Worm (Caenorhabditis elegans): ENCODE measurements around the gene ZC204.17.
"Not testable (repeated sequence)": the region's sequence is repeated elsewhere in the genome, so short reads cannot be mapped to it uniquely, and the experiment has no call there.

Gene ZC204.17

DNA sequence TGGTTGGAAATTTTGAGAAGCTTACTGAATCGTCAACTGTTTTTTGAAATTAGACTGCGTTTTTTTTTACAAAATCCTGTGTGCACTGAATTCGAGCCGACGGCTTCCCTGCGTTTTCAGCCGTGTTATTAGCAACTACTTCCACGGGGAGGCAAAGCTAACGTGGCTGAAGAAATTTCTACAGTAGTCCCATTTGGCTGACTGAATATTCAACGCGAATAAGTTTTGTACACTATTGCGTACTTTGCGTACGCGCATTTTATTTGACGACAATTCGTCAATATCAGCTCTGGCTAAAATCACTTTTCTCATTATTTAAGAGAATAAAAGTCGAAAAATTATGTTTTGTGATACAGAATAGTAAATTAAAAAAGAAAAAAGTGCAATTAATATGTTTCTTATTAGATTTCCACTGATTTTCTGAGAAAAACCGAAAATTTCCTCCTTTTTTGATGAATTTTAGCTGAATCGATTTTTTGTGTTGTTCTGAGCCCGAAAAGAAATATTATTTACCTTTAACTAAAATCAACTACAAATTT is 15.3 kb upstream of the ZC204.17 start:
- TF ChIP-seq T26A8.4 (GFP tag; IDR thresholded peaks at IDR 0.05) (0 out of 2 replicates have a peak, but pooled peaks have one; percentile 43), hmg-1.1 (GFP tag; IDR thresholded peaks at IDR 0.05) (peak; percentile 49), Y48G9A.11 (GFP tag; IDR thresholded peaks at IDR 0.05) (peak; percentile 72), mes-2 (tag; optimal IDR thresholded peaks at IDR 0.05; ENCODE audit: poor library complexity, severe bottlenecking) (peak; percentile 26), D1046.2 (GFP tag; IDR thresholded peaks at IDR 0.05) (0 out of 2 replicates have a peak, but pooled peaks have one; percentile 24), dmd-6 (GFP tag; IDR thresholded peaks at IDR 0.05) (peak; percentile 23; the same call in 1 of the 2 replicates), duxl-1 (tag; optimal IDR thresholded peaks at IDR 0.05; ENCODE audit: poor library complexity) (peak; percentile 51), tra-1 (GFP tag; IDR thresholded peaks at IDR 0.05) (0 out of 2 replicates have a peak, but pooled peaks have one; percentile 16)

DNA sequence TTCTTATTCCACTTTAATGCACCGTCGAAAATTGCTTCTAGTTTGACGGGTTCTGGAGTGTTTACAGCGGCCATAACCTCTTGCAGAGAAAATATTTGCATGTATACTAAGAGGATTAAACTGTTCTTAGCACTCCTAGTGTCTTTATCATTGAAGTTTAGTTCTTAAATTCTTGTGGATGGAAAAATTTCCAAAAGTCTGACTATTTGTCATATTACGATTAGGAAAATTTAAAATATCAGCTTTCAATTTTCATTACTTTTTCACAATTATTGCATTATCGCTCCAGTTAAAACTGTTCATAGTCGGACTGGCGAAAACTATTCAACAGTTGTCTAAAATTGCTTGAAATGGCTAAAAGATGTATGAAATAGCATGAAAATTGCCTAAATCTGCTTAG is 14.8 kb upstream of the ZC204.17 start, which contains the start of gene ZC204.13:
TSS of gene ZC204.13 (minus strand) at position 101 of the 400 bp plus-strand sequence.
- TF ChIP-seq zag-1, ceh-28, hif-1 (tag; optimal IDR thresholded peaks at IDR 0.05): not testable (repeated sequence)

DNA sequence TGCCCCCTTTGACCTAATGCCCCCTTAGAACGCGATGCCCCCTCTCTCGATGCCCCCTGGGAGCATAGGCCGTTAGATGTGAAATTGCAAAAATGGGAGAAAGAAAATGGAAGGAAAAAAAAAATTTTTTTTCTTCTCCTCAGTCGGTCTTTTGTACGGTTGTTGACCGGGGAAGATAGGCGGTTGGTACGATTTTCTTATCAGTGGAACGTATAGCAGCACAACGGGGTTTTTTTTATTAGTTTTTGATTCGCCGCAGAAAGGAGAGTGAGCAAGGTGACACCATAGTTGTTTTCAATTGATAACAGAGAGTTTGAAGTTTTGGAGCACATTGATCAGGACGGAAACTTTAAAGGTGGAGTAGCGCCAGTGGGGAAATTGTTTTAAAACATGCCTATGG is 13.6 kb upstream of the ZC204.17 start:
- TF ChIP-seq lin-1 (GFP tag; IDR thresholded peaks at IDR 0.05) (peak; percentile 43; the same call in 1 of the 2 replicates), php-3 (GFP tag; IDR thresholded peaks at IDR 0.05) (peak; percentile 70), duxl-1 (tag; optimal IDR thresholded peaks at IDR 0.05; ENCODE audit: poor library complexity) (peak; percentile 26), nhr-41 (GFP tag; IDR thresholded peaks at IDR 0.05) (0 out of 2 replicates have a peak, but pooled peaks have one; percentile 14), pqm-1 (tag; optimal IDR thresholded peaks at IDR 0.05) (peak; percentile 68), daf-16 (tag; optimal IDR thresholded peaks at IDR 0.05) (peak; percentile 48), tra-1 (GFP tag; IDR thresholded peaks at IDR 0.05) (peak; percentile 55; the same call in 1 of the 2 replicates), hlh-11 (tag; optimal IDR thresholded peaks at IDR 0.05) (peak; percentile 36), dmd-6 (GFP tag; IDR thresholded peaks at IDR 0.05) (peak; percentile 88), nhr-28 (tag; optimal IDR thresholded peaks at IDR 0.05) (peak; percentile 47), T26A8.4 (GFP tag; IDR thresholded peaks at IDR 0.05) (0 out of 2 replicates have a peak, but pooled peaks have one; percentile 45), dmd-9 (GFP tag; IDR thresholded peaks at IDR 0.05) (0 out of 2 replicates have a peak, but pooled peaks have one; percentile 27)
- not testable (repeated sequence) for TF ChIP-seq daf-16 (GFP tag; optimal IDR thresholded peaks at IDR 0.05)

DNA sequence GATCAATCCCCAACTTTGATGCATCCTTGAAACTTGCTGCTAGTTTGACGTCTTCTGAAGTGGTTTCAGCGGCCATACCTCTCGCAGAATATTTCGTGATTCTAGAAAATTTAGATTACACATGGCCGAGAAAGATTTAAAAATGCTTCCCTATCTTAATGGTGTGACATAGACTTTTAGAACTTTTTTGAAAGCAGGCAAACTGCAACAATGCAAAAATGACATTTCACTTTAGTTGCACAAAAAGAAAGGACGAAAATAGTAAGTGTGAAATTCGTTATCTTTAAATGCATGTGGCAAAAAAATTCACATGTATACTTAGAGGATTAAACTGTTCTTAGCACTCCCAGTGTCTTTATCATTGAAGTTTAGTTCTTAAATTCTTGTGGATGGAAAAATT is 11.1 kb upstream of the ZC204.17 start, which contains the start of gene ZC204.12:
TSS of gene ZC204.12 (minus strand) at position 101 of the 400 bp plus-strand sequence.
- no peak for TF ChIP-seq pqm-1 (tag; optimal IDR thresholded peaks at IDR 0.05)
- no peak for TF ChIP-seq F10B5.3 (tag; optimal IDR thresholded peaks at IDR 0.05)
- TF ChIP-seq nhr-77 (tag; optimal IDR thresholded peaks at IDR 0.05), result no peak
- TF ChIP-seq nhr-102 (tag; optimal IDR thresholded peaks at IDR 0.05), result no peak
- no peak for TF ChIP-seq ceh-32 (tag; optimal IDR thresholded peaks at IDR 0.05; ENCODE audit: poor library complexity)
- no peak for TF ChIP-seq spr-1 (tag; optimal IDR thresholded peaks at IDR 0.05)
- TF ChIP-seq set-16 (GFP tag; IDR thresholded peaks at IDR 0.05), result no peak
- no peak for TF ChIP-seq nhr-41 (GFP tag; IDR thresholded peaks at IDR 0.05)
- TF ChIP-seq D1046.2 (GFP tag; IDR thresholded peaks at IDR 0.05), result no peak
- TF ChIP-seq mes-2 (tag; optimal IDR thresholded peaks at IDR 0.05; ENCODE audit: poor library complexity, severe bottlenecking), result no peak
- TF ChIP-seq cey-2 (tag; optimal IDR thresholded peaks at IDR 0.05; ENCODE audit: borderline replicate concordance, insufficient read depth), result no peak
- no peak for TF ChIP-seq lin-38 (GFP tag; IDR thresholded peaks at IDR 0.05)
- TF ChIP-seq ctbp-1 (GFP tag; IDR thresholded peaks at IDR 0.05), result no peak
- no peak for TF ChIP-seq madf-9 (GFP tag; conservative IDR thresholded peaks at IDR 0.05)
- no peak for TF ChIP-seq F44E2.7 (GFP tag; IDR thresholded peaks at IDR 0.05)
- TF ChIP-seq dpl-1 (GFP tag; optimal IDR thresholded peaks at IDR 0.05), result no peak
- TF ChIP-seq vab-7 (GFP tag; IDR thresholded peaks at IDR 0.05), result no peak
- TF ChIP-seq unc-130 (GFP tag; optimal IDR thresholded peaks at IDR 0.05), result no peak
- TF ChIP-seq nhr-42 (GFP tag; IDR thresholded peaks at IDR 0.05), result no peak

Data from whole organism, L4 larva.